Worm (Caenorhabditis elegans): Measurements from ENCODE around the gene chtb-1.

DNA sequence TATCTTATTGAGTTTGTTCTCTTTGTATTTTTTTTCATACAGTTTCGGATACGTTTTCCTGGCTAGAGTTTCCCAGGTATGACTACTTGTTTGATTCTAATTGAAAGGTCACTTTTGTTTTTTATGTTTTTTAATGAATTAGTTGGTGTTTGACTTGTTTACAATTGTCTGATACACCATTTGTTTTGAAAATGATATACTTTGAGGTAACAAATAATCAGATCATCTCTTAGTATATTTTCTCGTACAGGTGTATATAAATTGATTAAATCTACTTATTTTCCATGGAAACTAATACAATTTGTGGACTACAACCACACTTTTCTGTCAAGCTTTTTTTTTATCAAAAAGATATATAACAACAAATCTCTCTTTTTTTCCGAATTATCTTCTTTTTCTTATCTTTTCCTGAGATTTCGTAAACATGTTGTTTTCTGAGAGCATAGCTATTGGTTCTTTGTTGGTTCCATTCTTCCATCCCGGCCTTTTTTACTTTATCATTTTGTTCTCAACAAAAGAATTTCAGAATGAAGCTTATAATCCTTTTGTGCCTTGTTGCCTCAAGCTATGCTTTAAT is 25.4 kb downstream of the chtb-1 start, which contains the start of gene ttr-5:
- TF ChIP-seq tra-4 (tag; optimal IDR thresholded peaks at IDR 0.05) (no peak), flt-1 (GFP tag; IDR thresholded peaks at IDR 0.05) (no peak), ceh-36 (tag; optimal IDR thresholded peaks at IDR 0.05) (no peak), ama-1 (optimal IDR thresholded peaks at IDR 0.05) (no peak), ets-7 (tag; optimal IDR thresholded peaks at IDR 0.05) (no peak), B0310.2 (tag; optimal IDR thresholded peaks at IDR 0.05) (no peak)

All from whole organism, early embryonic.